Comparison of ENCODE assay signal across 3 fruit fly cellular contexts in the genomic region with DNA sequence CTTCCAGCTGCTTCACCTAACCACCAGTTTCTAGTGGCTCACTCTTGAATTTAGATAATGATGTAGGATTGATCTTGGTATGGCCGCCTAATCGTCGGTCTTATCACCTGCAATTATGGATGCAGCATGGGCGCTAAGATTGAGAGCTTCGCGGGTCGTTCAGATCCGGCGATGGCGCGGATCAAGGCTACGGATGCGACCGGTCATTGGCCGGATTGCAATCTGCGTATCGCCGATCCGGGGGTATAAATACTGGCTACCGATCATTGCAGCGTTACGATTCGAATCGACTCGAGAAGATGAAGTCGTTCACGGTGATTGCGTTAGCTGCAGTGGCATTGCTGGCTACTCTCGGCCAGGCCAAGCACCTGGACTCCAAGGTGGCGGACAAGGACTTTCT.
TF ChIP-seq lines count a peak whose summit lies in the region.

Gene Lsp2, plus strand, starts transcription at position 283 of the 400 bp plus-strand sequence.

TF ChIP-seq in whole organism, prepupa, 60 proteins besides CTCF, POLR2A, EP300 and RAD21:
- TF ChIP-seq svp (GFP tag; lab: Kevin White, UChicago) (peak; percentile 91), lz (GFP tag; optimal IDR thresholded peaks at IDR 0.05; lab: Kevin White, UChicago) (no peak)

TF ChIP-seq in whole organism, pupa, 21 proteins besides CTCF, POLR2A, EP300 and RAD21:
- TF ChIP-seq Snoo (tag; optimal IDR thresholded peaks at IDR 0.05; lab: Kevin White, UChicago) (no peak), EcR (GFP tag; optimal IDR thresholded peaks at IDR 0.05; lab: Kevin White, UChicago) (peak; percentile 40)

TF ChIP-seq in whole organism, wandering third instar larva, 38 proteins besides CTCF, POLR2A, EP300 and RAD21:
- TF ChIP-seq br (GFP tag; optimal IDR thresholded peaks at IDR 0.05; lab: Kevin White, UChicago) (no peak), fru (GFP tag; optimal IDR thresholded peaks at IDR 0.05; lab: Kevin White, UChicago) (no peak), Vsx2 (GFP tag; optimal IDR thresholded peaks at IDR 0.05; lab: Kevin White, UChicago; ENCODE audit: partially characterized antibody) (no peak), Hnf4 (GFP tag; optimal IDR thresholded peaks at IDR 0.05; lab: Kevin White, UChicago) (peak; percentile 0), Myc (optimal IDR thresholded peaks at IDR 0.05; lab: Kevin White, UChicago) (no peak)
